Fruit fly (Drosophila melanogaster): ENCODE results near the gene CG42324.

The CG42324 gene

DNA sequence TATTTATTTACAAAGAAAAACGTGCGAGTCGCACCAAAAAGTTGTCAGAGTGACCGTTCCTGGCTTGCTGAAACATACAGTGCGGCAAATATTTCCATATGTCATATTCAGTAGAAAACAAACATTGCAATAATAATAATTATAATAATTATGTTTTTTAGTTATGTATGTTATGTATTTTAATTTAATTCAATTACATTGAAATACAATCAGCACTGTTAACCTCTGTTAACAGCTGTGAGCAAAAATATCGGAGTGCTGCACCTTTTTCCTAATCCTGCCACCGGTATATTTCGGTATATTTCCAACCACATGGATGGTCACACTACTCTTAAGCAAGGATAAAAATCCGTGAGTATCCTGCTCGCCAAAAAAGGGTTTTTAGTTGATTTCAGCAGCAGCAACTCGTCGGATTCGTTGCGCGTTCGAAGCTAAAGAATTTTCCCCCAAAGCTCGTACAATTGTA lies at the start of gene CG42324, which contains the start of gene CG32267:
Gene CG42324, plus strand, starts transcription at position 385 of the 466 bp plus-strand sequence.
Gene CG32267, minus strand, starts transcription at position 51 of the 466 bp plus-strand sequence.
- TF ChIP-seq fkh (GFP tag; optimal IDR thresholded peaks at IDR 0.05) (peak; percentile 28), CG8632 (GFP tag; optimal IDR thresholded peaks at IDR 0.05) (no peak), Eip78C (GFP tag) (peak; percentile 29)

DNA sequence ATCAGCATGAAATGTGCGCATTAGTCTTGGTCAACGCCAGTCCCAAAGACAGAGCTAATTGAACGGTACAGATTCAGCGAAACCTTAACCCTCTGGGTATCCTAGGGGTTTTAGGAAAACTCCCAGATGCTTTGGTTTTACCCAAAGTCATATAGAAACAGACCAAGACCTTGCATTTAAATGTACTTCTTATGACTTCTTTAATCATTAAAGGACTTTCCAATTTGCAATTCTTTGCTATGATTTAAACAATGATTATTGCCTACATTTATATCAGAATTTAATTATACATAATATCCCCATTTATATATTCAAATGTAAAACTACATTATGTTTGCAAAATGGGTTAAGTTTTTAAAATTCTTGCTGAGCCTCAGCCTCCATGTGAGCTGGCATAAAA lies 49.2 kb upstream of the CG42324 start:
- TF ChIP-seq CG31627 (GFP tag; optimal IDR thresholded peaks at IDR 0.05) (peak; percentile 51), CG6276 (GFP tag; optimal IDR thresholded peaks at IDR 0.05) (no peak), svp (GFP tag) (peak; percentile 85), CG11762 (GFP tag; optimal IDR thresholded peaks at IDR 0.05; ENCODE audit: insufficient read depth) (no peak), CG6792 (GFP tag; optimal IDR thresholded peaks at IDR 0.05) (peak; percentile 13), Blimp-1 (GFP tag; optimal IDR thresholded peaks at IDR 0.05) (no peak), Lpt (GFP tag; optimal IDR thresholded peaks at IDR 0.05) (no peak), Smox (GFP tag; optimal IDR thresholded peaks at IDR 0.05) (peak; percentile 69), Hr39 (GFP tag; optimal IDR thresholded peaks at IDR 0.05) (peak; percentile 43), CG10669 (GFP tag; optimal IDR thresholded peaks at IDR 0.05) (no peak), lz (GFP tag; optimal IDR thresholded peaks at IDR 0.05) (peak; percentile 45), acj6 (GFP tag; optimal IDR thresholded peaks at IDR 0.05) (no peak), CG32006 (GFP tag; optimal IDR thresholded peaks at IDR 0.05) (no peak), OdsH (GFP tag; optimal IDR thresholded peaks at IDR 0.05) (no peak), dac (GFP tag; optimal IDR thresholded peaks at IDR 0.05) (no peak), vri (GFP tag; optimal IDR thresholded peaks at IDR 0.05) (peak; percentile 40), esn (GFP tag; optimal IDR thresholded peaks at IDR 0.05) (peak; percentile 74), CG3032 (tag; optimal IDR thresholded peaks at IDR 0.05) (no peak), eg (GFP tag; IDR thresholded peaks at IDR 0.05) (no peak), Gug (GFP tag; IDR thresholded peaks at IDR 0.05) (no peak), CG11902 (GFP tag; optimal IDR thresholded peaks at IDR 0.05) (no peak), CG8319 (GFP tag; optimal IDR thresholded peaks at IDR 0.05) (no peak), CG4318 (GFP tag; optimal IDR thresholded peaks at IDR 0.05) (no peak), CG8632 (GFP tag; optimal IDR thresholded peaks at IDR 0.05) (no peak), dsx (GFP tag; optimal IDR thresholded peaks at IDR 0.05; ENCODE audit: poor library complexity, severe bottlenecking) (no peak), Sox14 (GFP tag; optimal IDR thresholded peaks at IDR 0.05) (no peak), CG1621 (tag; optimal IDR thresholded peaks at IDR 0.05) (no peak), achi (GFP tag; optimal IDR thresholded peaks at IDR 0.05) (no peak), fd59A (GFP tag; optimal IDR thresholded peaks at IDR 0.05) (no peak), net (GFP tag; optimal IDR thresholded peaks at IDR 0.05) (no peak), CG8119 (GFP tag; IDR thresholded peaks at IDR 0.05) (no peak), Eip75B (GFP tag; optimal IDR thresholded peaks at IDR 0.05) (no peak), CG7368 (GFP tag; optimal IDR thresholded peaks at IDR 0.05) (no peak), Eip93F (GFP tag; optimal IDR thresholded peaks at IDR 0.05) (no peak), CG10631 (GFP tag; optimal IDR thresholded peaks at IDR 0.05) (no peak), pdm3 (GFP tag; optimal IDR thresholded peaks at IDR 0.05) (no peak), Hr4 (GFP tag; optimal IDR thresholded peaks at IDR 0.05) (no peak), Eip78C (GFP tag) (peak; percentile 58), cyc (GFP tag; optimal IDR thresholded peaks at IDR 0.05) (peak; percentile 40), Sox102F (GFP tag; optimal IDR thresholded peaks at IDR 0.05) (peak; percentile 58), CG9139 (GFP tag; optimal IDR thresholded peaks at IDR 0.05) (no peak), Ets96B (tag; optimal IDR thresholded peaks at IDR 0.05) (no peak), CG11294 (GFP tag; IDR thresholded peaks at IDR 0.05) (no peak), spab (GFP tag; optimal IDR thresholded peaks at IDR 0.05) (no peak), CG6808 (GFP tag; optimal IDR thresholded peaks at IDR 0.05) (no peak), fd85E (GFP tag; optimal IDR thresholded peaks at IDR 0.05) (no peak), CG3919 (GFP tag; optimal IDR thresholded peaks at IDR 0.05) (no peak), salr (GFP tag; optimal IDR thresholded peaks at IDR 0.05) (no peak), CG34406 (GFP tag; optimal IDR thresholded peaks at IDR 0.05) (peak; percentile 12)
